Fruit fly (Drosophila melanogaster) whole organism, prepupa: ENCODE results near the gene Ripalpha.

Source experiments
- Blimp-1 ChIP-seq: fragments of 200-800 bp; sonication (Bioruptor generic); optimal IDR thresholded peaks from 3 replicates; lab custom pipeline; 2017; ENCODE audit warnings: missing biosample characterization, missing genetic modification characterization, mild to moderate bottlenecking, moderate library complexity, missing genetic modification reagents
- CG1621 ChIP-seq: fragments of 200-800 bp; sonication (Bioruptor generic); optimal IDR thresholded peaks from 3 replicates; lab custom pipeline; 2018; ENCODE audit warnings: missing biosample characterization, mild to moderate bottlenecking, missing genetic modification characterization
- CG3032 ChIP-seq: fragments of 200-800 bp; optimal IDR thresholded peaks from 2 replicates; lab custom pipeline; 2019; ENCODE audit warnings: missing biosample characterization, mild to moderate bottlenecking, missing genetic modification characterization, moderate library complexity
- CG6163 ChIP-seq: fragments of 200-800 bp; sonication (Bioruptor generic); IDR thresholded peaks from 3 replicates; pipeline ENCODE4 v1.3.6; 2022; ENCODE audit warnings: missing biosample characterization, missing genetic modification characterization
- CG9139 ChIP-seq: fragments of 200-800 bp; sonication (Bioruptor generic); optimal IDR thresholded peaks from 3 replicates; lab custom pipeline; 2017; ENCODE audit warnings: missing biosample characterization, mild to moderate bottlenecking, missing genetic modification characterization
- Ets21C ChIP-seq: fragments of 200-800 bp; sonication (Bioruptor generic); optimal IDR thresholded peaks from 3 replicates; lab custom pipeline; 2016; ENCODE audit warnings: missing biosample characterization, missing genetic modification characterization
- OdsH ChIP-seq: fragments of 200-800 bp; sonication (Bioruptor generic); optimal IDR thresholded peaks from 3 replicates; lab custom pipeline; 2016; ENCODE audit warnings: missing biosample characterization, missing genetic modification characterization
- dsx ChIP-seq: fragments of 200-800 bp; optimal IDR thresholded peaks from 3 replicates; lab custom pipeline; 2019; ENCODE audit warnings: missing biosample characterization, mild to moderate bottlenecking, missing genetic modification characterization, moderate library complexity; ENCODE audit not compliant: poor library complexity, severe bottlenecking

dm6 chr2L:10249655-10250202 lies 49.0 kb upstream of the Ripalpha start:
- TF ChIP-seq CG3032 (tag; lab: Kevin White, UChicago) (no peak), CG9139 (no peak), Ets21C (GFP tag; lab: Kevin White, UChicago) (no peak), dsx (GFP tag; lab: Kevin White, UChicago) (no peak), CG6163 (GFP tag; lab: Robert Waterston, UW) (no peak), Blimp-1 (GFP tag; lab: Kevin White, UChicago) (no peak), CG1621 (no peak), OdsH (GFP tag; lab: Kevin White, UChicago) (no peak)
